Worm (Caenorhabditis elegans): ENCODE results near the gene Y51A2B.5.

DNA sequence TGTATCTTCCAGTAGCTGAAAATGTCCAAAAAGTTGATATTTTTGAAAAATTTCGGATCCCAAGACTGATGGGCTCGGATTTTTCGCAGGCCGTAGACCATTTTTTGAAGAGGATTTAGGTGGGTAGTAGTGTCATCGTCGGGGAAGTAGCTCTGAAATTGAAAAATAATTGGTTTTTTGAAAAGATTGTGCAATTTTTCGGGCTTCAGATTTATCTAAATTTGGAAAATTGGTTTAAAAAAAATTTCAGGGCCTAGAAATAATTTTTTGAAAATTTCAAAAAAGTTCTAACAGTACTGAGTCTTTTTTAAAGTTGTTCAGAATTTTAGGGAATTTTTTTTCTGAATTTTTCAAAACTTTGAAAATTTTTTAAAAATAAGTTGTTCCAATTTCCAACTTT, 6.5 kb upstream of the Y51A2B.5 start, which contains the start of gene nhr-288:
- TF ChIP-seq flt-1 (GFP tag; IDR thresholded peaks at IDR 0.05) (no peak), ztf-29 (GFP tag; IDR thresholded peaks at IDR 0.05) (no peak), ref-1 (GFP tag; conservative IDR thresholded peaks at IDR 0.05) (no peak), tab-1 (GFP tag; IDR thresholded peaks at IDR 0.05) (no peak), T22C8.4 (GFP tag; IDR thresholded peaks at IDR 0.05) (no peak), med-1 (GFP tag; optimal IDR thresholded peaks at IDR 0.05; ENCODE audit: insufficient read depth) (no peak), ztf-23 (GFP tag; IDR thresholded peaks at IDR 0.05) (no peak), cog-1 (tag; optimal IDR thresholded peaks at IDR 0.05) (no peak)

Measured in whole organism, midembryonic.